Fruit fly (Drosophila melanogaster) whole organism: ENCODE results near the gene CG15461.
"Not testable (repeated sequence)": the region's sequence is repeated elsewhere in the genome, so short reads cannot be mapped to it uniquely, and the experiment has no call there.

Experiments used
- CG8478 ChIP-seq: fragments of >200 bp; optimal IDR thresholded peaks from 2 replicates; lab custom pipeline; 2018; ENCODE audit warnings: inconsistent platforms
- Dll ChIP-seq: fragments of >200 bp; optimal IDR thresholded peaks from 2 replicates; lab custom pipeline; 2017
- EcR ChIP-seq, 2 experiments: fragments of >200 bp; optimal IDR thresholded peaks; 2 replicates each; lab custom pipeline; 2017; ENCODE audit warnings: missing biosample characterization in 2 of 2, missing genetic modification characterization in 2 of 2, missing genetic modification reagents in 2 of 2
- pan ChIP-seq: fragments of >200 bp; optimal IDR thresholded peaks from 2 replicates; lab custom pipeline; 2017
- psq ChIP-seq: fragments of >200 bp; optimal IDR thresholded peaks from 2 replicates; lab custom pipeline; 2017
- usp ChIP-seq: fragments of >200 bp; optimal IDR thresholded peaks from 2 replicates; lab custom pipeline; 2017; ENCODE audit warnings: missing biosample characterization, missing genetic modification characterization, mixed read lengths

CG15461 gene

dm6 chrX:20519049-20519448, 33.1 kb downstream of the CG15461 start:
- TF ChIP-seq usp (GFP tag; lab: Kevin White, UChicago), result no peak
- TF ChIP-seq EcR (GFP tag; optimal IDR thresholded peaks at IDR 0.05; lab: Kevin White, UChicago), result no peak
- TF ChIP-seq pan (lab: Kevin White, UChicago), result no peak
- TF ChIP-seq Dll (lab: Kevin White, UChicago), result no peak
- no peak for TF ChIP-seq psq (lab: Kevin White, UChicago)
- TF ChIP-seq CG8478 (lab: Kevin White, UChicago), result no peak

dm6 chrX:20519696-20520373, 33.9 kb downstream of the CG15461 start:
- TF ChIP-seq EcR (GFP tag; optimal IDR thresholded peaks at IDR 0.05; lab: Kevin White, UChicago) (no peak), Dll (lab: Kevin White, UChicago) (no peak), psq (lab: Kevin White, UChicago) (no peak), CG8478 (lab: Kevin White, UChicago) (no peak), usp (GFP tag; lab: Kevin White, UChicago) (no peak), pan (lab: Kevin White, UChicago) (no peak)

dm6 chrX:20524754-20525236, 38.8 kb downstream of the CG15461 start, which contains the start of gene Tak1:
Gene Tak1 (minus strand): TSS chrX:20524928.
- TF ChIP-seq CG8478 (lab: Kevin White, UChicago) (no peak), psq (lab: Kevin White, UChicago) (no peak), EcR (GFP tag; optimal IDR thresholded peaks at IDR 0.05; lab: Kevin White, UChicago) (no peak), Dll (lab: Kevin White, UChicago) (no peak), pan (lab: Kevin White, UChicago) (no peak), usp (GFP tag; lab: Kevin White, UChicago) (no peak)

- TF ChIP-seq EcR (GFP tag; optimal IDR thresholded peaks at IDR 0.05; lab: Kevin White, UChicago); pan (lab: Kevin White, UChicago); Dll (lab: Kevin White, UChicago): not testable (repeated sequence)
These were observed 41.4 kb downstream of the CG15461 start, which contains the start of gene CG42579 for dm6 chrX:20527331-20527730. Gene CG42579 (plus strand): TSS chrX:20527631.

- TF ChIP-seq psq (lab: Kevin White, UChicago), result no peak
- TF ChIP-seq EcR (GFP tag; optimal IDR thresholded peaks at IDR 0.05; lab: Kevin White, UChicago), result no peak
- TF ChIP-seq pan (lab: Kevin White, UChicago), result no peak
- TF ChIP-seq usp (GFP tag; lab: Kevin White, UChicago), result no peak
- TF ChIP-seq CG8478 (lab: Kevin White, UChicago), result no peak
- TF ChIP-seq Dll (lab: Kevin White, UChicago), result no peak
These were observed 50.1 kb downstream of the CG15461 start for dm6 chrX:20536112-20536511.
